Worm (Caenorhabditis elegans) whole organism, early embryonic: ENCODE data around the gene ctf-4.

Experiments
- B0310.2 ChIP-seq: sonication (generic microtip); optimal IDR thresholded peaks from 2 replicates; lab custom pipeline; 2016; ENCODE audit warnings: mild to moderate bottlenecking, missing genetic modification characterization, missing compliant biosample characterization
- F13C5.2 ChIP-seq: sonication (generic microtip); optimal IDR thresholded peaks from 2 replicates; lab custom pipeline; 2017; ENCODE audit warnings: mild to moderate bottlenecking, missing genetic modification characterization, inconsistent platforms, missing compliant biosample characterization
- aly-1 ChIP-seq: sonication (generic microtip); optimal IDR thresholded peaks from 2 replicates; lab custom pipeline; 2016; ENCODE audit warnings: missing genetic modification characterization, missing compliant biosample characterization
- ama-1 ChIP-seq: fragments of 150-350 bp; optimal IDR thresholded peaks from 2 replicates; lab custom pipeline; 2014
- ceh-13 ChIP-seq: fragments of 200-800 bp; sonication (Bioruptor generic); optimal IDR thresholded peaks from 2 replicates; lab custom pipeline; 2018; ENCODE audit warnings: mild to moderate bottlenecking, missing genetic modification characterization, missing compliant biosample characterization
- ceh-36 ChIP-seq: sonication (generic microtip); optimal IDR thresholded peaks from 2 replicates; lab custom pipeline; 2016; ENCODE audit warnings: missing genetic modification characterization, inconsistent platforms, missing compliant biosample characterization
- ets-7 ChIP-seq: sonication (generic microtip); optimal IDR thresholded peaks from 2 replicates; lab custom pipeline; 2016; ENCODE audit warnings: missing genotype, missing genetic modification characterization, missing compliant biosample characterization
- flt-1 ChIP-seq: fragments of 200-800 bp; sonication (Bioruptor generic); IDR thresholded peaks from 2 replicates; pipeline ENCODE4 v1.3.6; 2022; ENCODE audit warnings: missing genetic modification characterization, missing compliant biosample characterization
- hmbx-1 ChIP-seq: sonication (generic microtip); optimal IDR thresholded peaks from 2 replicates; lab custom pipeline; 2016; ENCODE audit warnings: mild to moderate bottlenecking, missing genetic modification characterization, missing compliant biosample characterization
- hmg-4 ChIP-seq: fragments of 200-800 bp; sonication (Bioruptor generic); optimal IDR thresholded peaks from 2 replicates; lab custom pipeline; 2018; ENCODE audit warnings: mild to moderate bottlenecking, missing genetic modification characterization, missing compliant biosample characterization
- hnd-1 ChIP-seq: sonication (generic microtip); optimal IDR thresholded peaks from 2 replicates; lab custom pipeline; 2016; ENCODE audit warnings: missing genetic modification characterization, missing compliant biosample characterization
- pes-1 ChIP-seq: fragments of 200-800 bp; sonication (Bioruptor generic); IDR thresholded peaks from 2 replicates; pipeline ENCODE4 v1.3.6; 2022; ENCODE audit warnings: missing genetic modification reagents, missing genetic modification characterization, missing compliant biosample characterization
- scrt-1 ChIP-seq: fragments of 200-800 bp; sonication (Bioruptor generic); IDR thresholded peaks from 2 replicates; pipeline ENCODE4 v1.3.6; 2022; ENCODE audit warnings: missing genetic modification characterization, missing compliant biosample characterization
- sea-1 ChIP-seq: fragments of 200-800 bp; sonication (Bioruptor generic); conservative IDR thresholded peaks from 2 replicates; pipeline ENCODE4 v1.3.6; 2022; ENCODE audit warnings: missing genetic modification characterization, missing compliant biosample characterization
- tbx-11 ChIP-seq: fragments of 200-800 bp; sonication (Bioruptor generic); IDR thresholded peaks from 2 replicates; pipeline ENCODE4 v1.3.6; 2022; ENCODE audit warnings: missing genetic modification characterization, missing compliant biosample characterization
- tbx-37 ChIP-seq: fragments of 200-800 bp; sonication (Bioruptor generic); conservative IDR thresholded peaks from 2 replicates; pipeline ENCODE4 v1.3.6; 2022; ENCODE audit warnings: missing genetic modification reagents, missing genetic modification characterization, missing compliant biosample characterization
- tra-4 ChIP-seq: sonication (generic microtip); optimal IDR thresholded peaks from 2 replicates; lab custom pipeline; 2017; ENCODE audit warnings: missing genetic modification characterization, missing compliant biosample characterization

The ctf-4 gene

DNA sequence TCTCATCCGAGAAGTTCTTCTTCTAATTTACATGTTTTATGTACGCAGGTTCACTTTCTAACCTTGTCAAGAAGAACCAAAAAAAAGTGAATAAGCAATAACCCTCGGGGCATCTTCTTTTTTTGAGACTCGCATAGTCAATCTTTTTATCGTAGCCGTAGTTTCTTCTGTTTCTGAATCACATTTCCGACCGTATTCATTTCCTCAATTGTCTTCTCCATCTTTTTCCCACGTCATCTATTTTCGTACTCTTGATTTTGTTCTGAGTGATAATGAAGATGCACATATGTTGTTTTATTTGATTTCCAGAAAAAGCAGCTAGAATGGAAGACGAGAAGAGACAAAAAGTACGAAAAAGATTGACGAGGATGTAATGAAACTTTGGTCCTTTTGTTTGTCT is 20.4 kb downstream of the ctf-4 start:
- TF ChIP-seq aly-1 (tag; lab: Kevin White, UChicago) (no peak), tra-4 (tag; lab: Kevin White, UChicago) (no peak), tbx-11 (GFP tag; lab: Robert Waterston, UW) (no peak)

DNA sequence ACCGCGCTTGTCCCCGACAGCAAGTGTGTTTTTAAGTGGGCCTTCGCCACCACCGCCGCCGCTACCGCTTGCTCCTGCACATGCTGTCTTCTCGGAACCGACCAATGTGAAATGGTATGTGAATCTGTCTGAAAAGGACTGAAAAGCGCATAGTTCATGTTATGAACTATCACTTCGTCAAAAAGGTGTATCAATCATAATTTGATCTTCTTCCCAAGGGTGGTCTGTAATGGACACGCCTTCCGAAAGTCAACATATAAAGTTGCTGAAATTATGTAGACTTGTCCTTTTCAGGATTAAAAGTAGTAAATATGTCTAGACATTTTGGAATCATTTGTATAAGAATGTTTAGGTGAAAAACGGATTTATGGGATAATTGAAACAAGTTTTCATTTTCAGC is 23.2 kb downstream of the ctf-4 start, which contains the start of gene zip-9:
TSS of gene zip-9 (plus strand) at position 301 of the 400 bp plus-strand sequence.
- TF ChIP-seq ama-1 (no peak), pes-1 (GFP tag; lab: Robert Waterston, UW) (no peak), hmg-4 (GFP tag; lab: Kevin White, UChicago) (no peak), B0310.2 (tag; lab: Kevin White, UChicago) (no peak), hnd-1 (tag; lab: Kevin White, UChicago) (no peak), tbx-11 (GFP tag; lab: Robert Waterston, UW) (no peak), scrt-1 (GFP tag; lab: Robert Waterston, UW) (no peak)

DNA sequence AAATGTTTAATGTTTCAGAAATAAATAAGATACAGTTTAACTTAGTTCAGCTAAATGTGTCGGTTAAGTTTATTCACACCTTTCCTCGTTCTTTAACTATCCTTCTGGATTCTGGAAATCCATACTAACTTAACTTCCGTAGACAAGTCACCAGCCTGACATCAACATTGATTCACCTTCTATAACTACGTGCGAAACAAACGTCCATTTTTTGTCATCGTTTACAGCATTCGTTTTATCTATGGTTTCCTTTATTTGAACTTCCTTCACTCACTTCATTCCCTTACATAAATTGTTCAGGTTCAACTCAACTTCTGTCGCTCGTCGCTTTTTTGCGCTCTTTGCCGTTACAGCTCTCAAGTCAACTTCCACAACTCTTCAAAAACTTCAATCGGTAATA is 24.2 kb downstream of the ctf-4 start, which contains the start of gene F17C11.26:
TSS of gene F17C11.26 (plus strand) at position 301 of the 400 bp plus-strand sequence.
- TF ChIP-seq hmbx-1 (no peak), pes-1 (GFP tag; lab: Robert Waterston, UW) (no peak), flt-1 (GFP tag; lab: Robert Waterston, UW) (no peak), F13C5.2 (tag; lab: Kevin White, UChicago) (no peak), ceh-13 (GFP tag; lab: Kevin White, UChicago) (no peak), ceh-36 (tag; lab: Kevin White, UChicago) (no peak), scrt-1 (GFP tag; lab: Robert Waterston, UW) (no peak), tbx-11 (GFP tag; lab: Robert Waterston, UW) (no peak), tbx-37 (GFP tag; lab: Robert Waterston, UW) (no peak), ets-7 (tag; lab: Kevin White, UChicago) (no peak)

DNA sequence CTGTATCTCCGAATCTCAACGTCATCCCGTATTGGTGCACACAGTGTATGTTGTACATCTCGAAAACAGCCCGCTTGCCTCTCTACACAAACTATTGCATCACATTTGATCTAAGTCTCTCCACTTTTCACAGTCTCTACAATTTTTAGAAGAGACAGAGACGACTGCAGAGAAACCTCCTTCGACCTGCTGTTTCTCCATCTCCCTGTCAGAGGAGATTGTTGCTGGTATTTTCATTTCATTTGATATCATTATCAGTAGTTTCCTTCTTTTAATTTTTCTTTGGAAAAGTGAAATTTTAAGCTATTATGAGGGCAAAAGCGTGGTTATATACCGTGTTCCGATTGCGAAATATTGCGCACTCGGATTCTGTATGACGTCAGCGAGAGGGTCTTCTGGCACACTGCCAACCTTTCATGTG is 24.8 kb downstream of the ctf-4 start:
- no peak for TF ChIP-seq pes-1 (GFP tag; lab: Robert Waterston, UW)
- TF ChIP-seq sea-1 (GFP tag; lab: Robert Waterston, UW) = no peak
- no peak for TF ChIP-seq flt-1 (GFP tag; lab: Robert Waterston, UW)
- TF ChIP-seq B0310.2 (tag; lab: Kevin White, UChicago) = no peak
- no peak for TF ChIP-seq F13C5.2 (tag; lab: Kevin White, UChicago)
- TF ChIP-seq ceh-13 (GFP tag; lab: Kevin White, UChicago) = no peak
- TF ChIP-seq ama-1 = no peak
- no peak for TF ChIP-seq tra-4 (tag; lab: Kevin White, UChicago)
- TF ChIP-seq hmg-4 (GFP tag; lab: Kevin White, UChicago) = no peak
- no peak for TF ChIP-seq ceh-36 (tag; lab: Kevin White, UChicago)
- TF ChIP-seq hnd-1 (tag; lab: Kevin White, UChicago) = no peak
- no peak for TF ChIP-seq hmbx-1
- TF ChIP-seq tbx-37 (GFP tag; lab: Robert Waterston, UW) = no peak

DNA sequence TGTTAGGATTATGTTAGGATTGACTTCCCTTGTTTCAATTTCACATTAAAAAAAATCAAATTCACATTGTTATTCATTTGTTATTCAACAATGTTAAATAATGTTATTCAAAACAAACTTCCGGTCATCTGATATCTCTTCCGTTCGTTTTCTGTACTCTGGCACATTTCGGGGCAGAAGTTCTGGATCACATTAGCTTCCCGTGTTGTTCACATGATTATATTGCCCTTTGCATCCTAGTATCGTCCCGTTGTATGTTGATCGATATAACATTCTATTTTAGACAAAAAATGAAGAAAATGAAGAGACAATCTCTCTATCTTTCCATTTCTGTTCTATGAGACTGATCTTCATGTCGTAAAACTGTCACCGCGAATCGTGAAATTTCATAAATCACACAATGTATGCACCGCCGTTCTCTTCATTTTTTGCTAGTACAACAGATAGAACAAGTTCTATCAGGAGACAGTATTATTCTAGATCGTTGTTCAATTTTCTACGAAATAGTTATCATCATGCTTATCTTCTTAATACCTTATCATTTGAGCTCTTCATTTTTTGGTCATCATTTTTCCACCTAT is 25.3 kb downstream of the ctf-4 start:
- no peak for TF ChIP-seq ceh-36 (tag; lab: Kevin White, UChicago)
- no peak for TF ChIP-seq scrt-1 (GFP tag; lab: Robert Waterston, UW)
- no peak for TF ChIP-seq ceh-13 (GFP tag; lab: Kevin White, UChicago)
- no peak for TF ChIP-seq B0310.2 (tag; lab: Kevin White, UChicago)
- no peak for TF ChIP-seq hnd-1 (tag; lab: Kevin White, UChicago)
- no peak for TF ChIP-seq tbx-11 (GFP tag; lab: Robert Waterston, UW)
- TF ChIP-seq F13C5.2 (tag; lab: Kevin White, UChicago) = no peak
- no peak for TF ChIP-seq tra-4 (tag; lab: Kevin White, UChicago)
- TF ChIP-seq ama-1 = no peak
- no peak for TF ChIP-seq tbx-37 (GFP tag; lab: Robert Waterston, UW)
- no peak for TF ChIP-seq aly-1 (tag; lab: Kevin White, UChicago)

DNA sequence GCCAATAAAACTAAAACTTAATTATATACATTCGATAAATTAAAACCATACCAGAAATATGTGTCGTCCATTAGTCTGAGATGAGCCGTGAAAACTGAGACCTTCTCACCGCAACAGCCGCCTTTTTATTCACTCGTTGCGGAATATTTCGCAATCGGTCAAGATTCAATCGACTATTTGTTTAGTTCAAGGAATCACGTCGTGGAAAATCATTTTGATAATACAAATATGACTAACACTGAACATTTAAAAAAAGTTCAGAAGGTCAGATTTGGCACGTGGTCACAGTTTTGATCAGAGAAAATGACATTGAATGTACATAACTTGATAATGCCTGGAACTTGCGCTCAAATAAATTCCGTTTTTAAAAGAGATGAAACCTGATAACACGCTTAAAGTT is 26.6 kb downstream of the ctf-4 start, which contains the start of gene F17C11.11:
TSS of gene F17C11.11 (minus strand) at position 79 of the 400 bp plus-strand sequence.
- TF ChIP-seq tbx-11 (GFP tag; lab: Robert Waterston, UW) (no peak), ceh-36 (tag; lab: Kevin White, UChicago) (no peak), sea-1 (GFP tag; lab: Robert Waterston, UW) (no peak)

DNA sequence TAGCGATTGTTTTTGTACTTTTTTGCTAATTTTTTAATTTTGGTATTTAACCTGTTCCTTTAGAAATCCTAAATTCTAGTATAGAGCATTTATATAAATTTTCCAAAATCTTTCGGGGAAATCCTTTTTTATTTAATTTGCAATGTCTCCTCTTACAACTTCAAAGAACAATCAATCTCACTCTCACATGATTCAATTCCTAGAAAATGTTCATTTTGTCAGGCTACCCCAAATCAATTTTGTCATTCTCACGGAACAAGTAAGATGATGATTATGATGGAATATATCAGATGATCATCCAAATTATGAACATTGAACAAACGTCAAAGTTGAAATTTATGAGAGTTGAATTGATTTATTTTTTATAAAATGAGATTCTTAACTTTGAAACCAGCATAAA is 28.0 kb downstream of the ctf-4 start:
- no peak for TF ChIP-seq hmg-4 (GFP tag; lab: Kevin White, UChicago)

DNA sequence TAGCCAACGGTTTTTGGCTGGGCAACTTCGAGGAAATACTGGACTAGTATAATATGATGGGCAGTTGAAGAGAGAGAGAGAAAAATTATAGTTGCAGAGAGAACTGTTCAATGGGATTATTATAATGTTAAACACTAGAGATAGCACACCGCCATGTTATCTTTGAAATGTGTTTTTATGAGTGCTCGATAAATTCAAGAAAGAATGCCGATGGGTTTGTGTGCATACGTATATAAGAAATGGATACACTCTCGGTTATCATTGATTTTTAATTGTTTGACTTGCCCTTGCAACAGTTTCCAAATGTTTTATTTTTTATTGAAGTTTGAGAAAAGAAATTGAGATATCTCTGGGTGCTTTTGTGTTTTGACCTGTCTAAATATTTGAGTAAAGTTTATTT is 28.7 kb downstream of the ctf-4 start, which contains the start of gene F17C11.12:
TSS of gene F17C11.12 (minus strand) at position 240 of the 400 bp plus-strand sequence.
- TF ChIP-seq tra-4 (tag; lab: Kevin White, UChicago) = no peak
- TF ChIP-seq hmg-4 (GFP tag; lab: Kevin White, UChicago) = no peak
- no peak for TF ChIP-seq ama-1
- TF ChIP-seq ceh-13 (GFP tag; lab: Kevin White, UChicago) = no peak
- no peak for TF ChIP-seq ceh-36 (tag; lab: Kevin White, UChicago)
- TF ChIP-seq tbx-37 (GFP tag; lab: Robert Waterston, UW) = no peak
- no peak for TF ChIP-seq hnd-1 (tag; lab: Kevin White, UChicago)
- no peak for TF ChIP-seq sea-1 (GFP tag; lab: Robert Waterston, UW)
- TF ChIP-seq tbx-11 (GFP tag; lab: Robert Waterston, UW) = no peak
- no peak for TF ChIP-seq ets-7 (tag; lab: Kevin White, UChicago)
- no peak for TF ChIP-seq F13C5.2 (tag; lab: Kevin White, UChicago)
